Worm (Caenorhabditis elegans) whole organism, mixed stage, embryonic: ENCODE measurements around the gene msp-78.
A peak's percentile ranks its signal among the peaks of the same experiment; 100 is the strongest.

Source experiments
- blmp-1 ChIP-seq: fragments of 150-350 bp; optimal IDR thresholded peaks from 2 replicates; lab custom pipeline; 2014; ENCODE audit warnings: missing biosample characterization, missing genetic modification characterization
- elt-1 ChIP-seq: sonication (generic microtip); optimal IDR thresholded peaks from 2 replicates; lab custom pipeline; 2017; ENCODE audit warnings: missing genetic modification characterization, mild to moderate bottlenecking, missing compliant biosample characterization, antibody characterized with exemption, moderate library complexity, borderline replicate concordance; ENCODE audit not compliant: insufficient read depth
- elt-3 ChIP-seq: fragments of 150-350 bp; optimal IDR thresholded peaks from 2 replicates; lab custom pipeline; 2014; ENCODE audit warnings: missing biosample characterization, missing genetic modification characterization
- lin-32 ChIP-seq: fragments of 200-800 bp; sonication (Bioruptor generic); optimal IDR thresholded peaks from 2 replicates; lab custom pipeline; 2018; ENCODE audit warnings: mild to moderate bottlenecking, missing genetic modification characterization, missing compliant biosample characterization
- nhr-12 ChIP-seq: fragments of 150-350 bp; optimal IDR thresholded peaks from 2 replicates; lab custom pipeline; 2014; ENCODE audit warnings: missing biosample characterization, missing genetic modification characterization
- nhr-2 ChIP-seq: fragments of 150-350 bp; optimal IDR thresholded peaks from 2 replicates; lab custom pipeline; 2014; ENCODE audit warnings: missing biosample characterization, missing genetic modification characterization
- nhr-28 ChIP-seq: fragments of 150-350 bp; optimal IDR thresholded peaks from 2 replicates; lab custom pipeline; 2014; ENCODE audit warnings: missing biosample characterization, missing genetic modification characterization
- nhr-76 ChIP-seq: sonication (generic microtip); optimal IDR thresholded peaks from 2 replicates; lab custom pipeline; 2017; ENCODE audit warnings: missing biosample characterization, missing genetic modification characterization
- pha-4 ChIP-seq: fragments of 150-350 bp; optimal IDR thresholded peaks from 2 replicates; lab custom pipeline; 2018; ENCODE audit warnings: missing biosample characterization, missing genetic modification reagents, missing genetic modification characterization
- sptf-1 ChIP-seq: sonication (generic microtip); optimal IDR thresholded peaks from 2 replicates; lab custom pipeline; 2017; ENCODE audit warnings: mild to moderate bottlenecking, missing genetic modification characterization, moderate library complexity, missing compliant biosample characterization
- unc-120 ChIP-seq: sonication (generic microtip); optimal IDR thresholded peaks from 2 replicates; lab custom pipeline; 2017; ENCODE audit warnings: missing genetic modification characterization, missing compliant biosample characterization; ENCODE audit not compliant: poor library complexity, severe bottlenecking
- unc-39 ChIP-seq: fragments of 150-350 bp; optimal IDR thresholded peaks from 2 replicates; lab custom pipeline; 2014; ENCODE audit warnings: missing biosample characterization, missing genetic modification characterization
- unc-62 ChIP-seq: fragments of 150-350 bp; optimal IDR thresholded peaks from 2 replicates; lab custom pipeline; 2014; ENCODE audit warnings: missing biosample characterization, missing genetic modification reagents, missing genetic modification characterization
- ztf-11 ChIP-seq: fragments of 150-350 bp; optimal IDR thresholded peaks from 2 replicates; lab custom pipeline; 2014; ENCODE audit warnings: missing biosample characterization, missing genetic modification characterization

DNA sequence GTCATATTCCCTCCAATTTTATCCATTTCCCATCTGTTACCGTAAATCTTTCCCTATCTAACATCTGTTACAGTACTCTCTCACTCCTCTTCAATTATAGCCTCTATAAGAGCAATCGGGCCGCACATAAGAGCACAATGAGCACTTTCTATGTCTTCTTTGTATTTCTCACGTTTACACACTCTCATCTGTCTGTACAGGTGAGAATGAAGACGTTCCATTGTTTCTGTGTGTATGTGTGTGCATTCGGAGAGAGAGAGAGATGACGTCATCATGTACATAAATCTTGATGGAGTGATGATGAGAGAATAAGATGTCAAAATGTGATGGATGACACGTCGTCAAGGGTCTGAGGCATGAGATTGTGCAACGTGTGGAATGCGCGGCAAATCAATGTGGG lies 952 bp downstream of the msp-78 start:
- TF ChIP-seq pha-4 (tag; lab: Kevin White, UChicago): no peak
- no peak for TF ChIP-seq nhr-76
- peak; percentile 95 for TF ChIP-seq nhr-2
- TF ChIP-seq lin-32 (GFP tag; lab: Kevin White, UChicago): peak; percentile 64
- no peak for TF ChIP-seq unc-39 (tag; lab: Kevin White, UChicago)
- TF ChIP-seq nhr-28: no peak
- no peak for TF ChIP-seq unc-120
- no peak for TF ChIP-seq blmp-1
- peak; percentile 100 for TF ChIP-seq unc-62
- peak; percentile 5 for TF ChIP-seq nhr-12 (tag; lab: Kevin White, UChicago)
- peak; percentile 25 for TF ChIP-seq ztf-11 (tag; lab: Kevin White, UChicago)
- TF ChIP-seq sptf-1 (tag; lab: Kevin White, UChicago): no peak
- TF ChIP-seq elt-1 (tag; lab: Kevin White, UChicago): peak; percentile 68
- TF ChIP-seq elt-3: no peak
